Worm (Caenorhabditis elegans): Measurements from ENCODE around the gene T26A5.6.

ce11 chrIII:6420995-6421404, 29.5 kb downstream of the T26A5.6 start:
- no peak for TF ChIP-seq him-1 (tag; optimal IDR thresholded peaks at IDR 0.05)
- TF ChIP-seq W03F9.2 (tag; optimal IDR thresholded peaks at IDR 0.05) = peak; percentile 60
